Fruit fly (Drosophila melanogaster) whole organism, wandering third instar larva: Measurements from ENCODE around the gene CG10211.

Experiments
- Abd-B ChIP-seq: fragments of >200 bp; optimal IDR thresholded peaks from 2 replicates; lab custom pipeline; 2017; ENCODE audit warnings: missing biosample characterization, missing genetic modification characterization
- CG32264 ChIP-seq: fragments of 200-800 bp; sonication (Bioruptor generic); optimal IDR thresholded peaks from 2 replicates; lab custom pipeline; 2016; ENCODE audit warnings: missing biosample characterization, missing genetic modification characterization
- CG9705 ChIP-seq: fragments of 200-800 bp; sonication (Bioruptor generic); optimal IDR thresholded peaks from 2 replicates; lab custom pipeline; 2018; ENCODE audit warnings: missing biosample characterization, mild to moderate bottlenecking, missing genetic modification characterization
- CrebA ChIP-seq: fragments of 200-800 bp; sonication (Bioruptor generic); optimal IDR thresholded peaks from 2 replicates; lab custom pipeline; 2016; ENCODE audit warnings: missing biosample characterization, mild to moderate bottlenecking, missing genetic modification characterization, borderline replicate concordance
- Dfd ChIP-seq: fragments of >200 bp; optimal IDR thresholded peaks from 2 replicates; lab custom pipeline; 2017; ENCODE audit warnings: missing biosample characterization, missing genetic modification characterization
- Dif ChIP-seq: fragments of 200-275, 200-300 bp; sonication (Bioruptor generic); optimal IDR thresholded peaks from 2 replicates; lab custom pipeline; 2018; ENCODE audit warnings: missing biosample characterization, missing genetic modification characterization; ENCODE audit not compliant: partially characterized antibody
- GATAd ChIP-seq: sonication (Bioruptor generic); optimal IDR thresholded peaks from 2 replicates; lab custom pipeline; 2016; ENCODE audit warnings: missing biosample characterization, missing genetic modification characterization
- HLH106 ChIP-seq: fragments of 200-800 bp; optimal IDR thresholded peaks from 3 replicates; lab custom pipeline; 2019; ENCODE audit warnings: missing biosample characterization, mild to moderate bottlenecking, missing genetic modification characterization, moderate library complexity
- Hnf4 ChIP-seq: fragments of 200-800 bp; sonication (Bioruptor generic); optimal IDR thresholded peaks from 2 replicates; lab custom pipeline; 2016; ENCODE audit warnings: missing biosample characterization, mild to moderate bottlenecking, missing genetic modification characterization
- Hr78 ChIP-seq: fragments of >200 bp; optimal IDR thresholded peaks from 2 replicates; lab custom pipeline; 2017; ENCODE audit warnings: missing biosample characterization, missing genetic modification characterization
- Hr83 ChIP-seq: fragments of 200-300 bp; sonication (Bioruptor generic); optimal IDR thresholded peaks from 2 replicates; lab custom pipeline; 2016; ENCODE audit warnings: missing biosample characterization, mild to moderate bottlenecking, missing genetic modification characterization, moderate library complexity; ENCODE audit not compliant: poor library complexity, severe bottlenecking
- Jra ChIP-seq: sonication (Bioruptor generic); optimal IDR thresholded peaks from 2 replicates; lab custom pipeline; 2016; ENCODE audit warnings: missing biosample characterization, missing genetic modification characterization
- Mio ChIP-seq: sonication (Bioruptor generic); optimal IDR thresholded peaks from 2 replicates; lab custom pipeline; 2016; ENCODE audit warnings: missing biosample characterization, missing genetic modification characterization
- Myc ChIP-seq: fragments of >200 bp; optimal IDR thresholded peaks from 2 replicates; lab custom pipeline; 2017
- N ChIP-seq: fragments of >200 bp; optimal IDR thresholded peaks from 2 replicates; lab custom pipeline; 2018; ENCODE audit warnings: missing biosample characterization, missing external identifiers, missing genetic modification characterization
- OdsH ChIP-seq: fragments of 200-800 bp; sonication (Bioruptor generic); optimal IDR thresholded peaks from 2 replicates; lab custom pipeline; 2016; ENCODE audit warnings: missing biosample characterization, mild to moderate bottlenecking, missing genetic modification characterization
- Rel ChIP-seq, 2 experiments: fragments of 200-800 bp; sonication (Bioruptor generic) in 1 of 2; optimal IDR thresholded peaks; 2 replicates in 1 of 2; 3 replicates in 1 of 2; lab custom pipeline; 2016 to 2019; ENCODE audit warnings: mild to moderate bottlenecking in 2 of 2, missing biosample characterization in 2 of 2, missing genetic modification characterization in 2 of 2, moderate library complexity in 1 of 2
- Sp1 ChIP-seq: fragments of 200-800 bp; sonication (Bioruptor generic); optimal IDR thresholded peaks from 3 replicates; lab custom pipeline; 2019; ENCODE audit warnings: missing biosample characterization, mild to moderate bottlenecking, missing genetic modification characterization, moderate library complexity
- Vsx2 ChIP-seq: fragments of 200-300, 225-300 bp; sonication (Bioruptor generic); optimal IDR thresholded peaks from 2 replicates; lab custom pipeline; 2018; ENCODE audit warnings: missing biosample characterization, missing genetic modification characterization; ENCODE audit not compliant: partially characterized antibody
- br ChIP-seq: fragments of 200-800 bp; sonication (Bioruptor generic); optimal IDR thresholded peaks from 2 replicates; lab custom pipeline; 2016; ENCODE audit warnings: missing biosample characterization, missing genetic modification characterization
- brk ChIP-seq: fragments of 200-800 bp; sonication (Bioruptor generic); optimal IDR thresholded peaks from 2 replicates; lab custom pipeline; 2016; ENCODE audit warnings: missing biosample characterization, mild to moderate bottlenecking, missing genetic modification characterization
- dl ChIP-seq, 2 experiments: fragments of 175-275, 200-275 bp in 1 of 2; fragments of 200-275 bp in 1 of 2; sonication (Bioruptor generic); optimal IDR thresholded peaks; lab custom pipeline; 2018; ENCODE audit warnings: mild to moderate bottlenecking in 2 of 2, missing biosample characterization in 2 of 2, missing genetic modification characterization in 2 of 2, moderate library complexity in 2 of 2; ENCODE audit not compliant: partially characterized antibody in 2 of 2, insufficient read depth in 1 of 2
- dmrt93B ChIP-seq: fragments of 200-800 bp; sonication (Bioruptor generic); optimal IDR thresholded peaks from 2 replicates; lab custom pipeline; 2018; ENCODE audit warnings: missing biosample characterization, mild to moderate bottlenecking, missing genetic modification characterization
- dsf ChIP-seq: sonication (Bioruptor generic); optimal IDR thresholded peaks from 2 replicates; lab custom pipeline; 2016; ENCODE audit warnings: missing biosample characterization, missing genetic modification characterization, borderline replicate concordance
- ey ChIP-seq: fragments of 200-800 bp; sonication (Bioruptor generic); optimal IDR thresholded peaks from 2 replicates; lab custom pipeline; 2016; ENCODE audit warnings: missing biosample characterization, missing genetic modification characterization
- foxo ChIP-seq, 2 experiments: fragments of 200-800 bp; sonication (Bioruptor generic); optimal IDR thresholded peaks; 2 replicates in 1 of 2; 3 replicates in 1 of 2; lab custom pipeline; 2016 to 2017; ENCODE audit warnings: missing biosample characterization in 2 of 2, missing genetic modification characterization in 2 of 2
- fru ChIP-seq: fragments of 200-800 bp; sonication (Bioruptor generic); optimal IDR thresholded peaks from 3 replicates; lab custom pipeline; 2016; ENCODE audit warnings: missing biosample characterization, mild to moderate bottlenecking, missing genetic modification characterization
- h ChIP-seq: fragments of 200-800 bp; sonication (Bioruptor generic); optimal IDR thresholded peaks from 3 replicates; lab custom pipeline; 2016; ENCODE audit warnings: missing biosample characterization, mild to moderate bottlenecking, missing genetic modification characterization
- jim ChIP-seq: fragments of 175-275, 200-325 bp; sonication (Bioruptor generic); optimal IDR thresholded peaks from 2 replicates; lab custom pipeline; 2016; ENCODE audit warnings: missing biosample characterization, mild to moderate bottlenecking, missing genetic modification characterization
- lola ChIP-seq: fragments of >200 bp; optimal IDR thresholded peaks from 2 replicates; lab custom pipeline; 2017; ENCODE audit warnings: missing biosample characterization, missing genetic modification characterization
- pan ChIP-seq: fragments of >200 bp; optimal IDR thresholded peaks from 2 replicates; lab custom pipeline; 2017
- psq ChIP-seq: fragments of 200-800 bp; sonication (Bioruptor generic); optimal IDR thresholded peaks from 3 replicates; lab custom pipeline; 2017; ENCODE audit warnings: missing biosample characterization, mild to moderate bottlenecking, missing genetic modification characterization, moderate library complexity
- rgr ChIP-seq: fragments of 200-800 bp; sonication (Bioruptor generic); optimal IDR thresholded peaks from 3 replicates; lab custom pipeline; 2016; ENCODE audit warnings: missing biosample characterization, mild to moderate bottlenecking, missing genetic modification characterization
- sage ChIP-seq: fragments of 200-800 bp; sonication (Bioruptor generic); optimal IDR thresholded peaks from 2 replicates; lab custom pipeline; 2016; ENCODE audit warnings: missing biosample characterization, mild to moderate bottlenecking, missing genetic modification characterization
- sv ChIP-seq: fragments of 200-800 bp; sonication (Bioruptor generic); optimal IDR thresholded peaks from 3 replicates; lab custom pipeline; 2016; ENCODE audit warnings: missing biosample characterization, missing genetic modification characterization
- tai ChIP-seq: sonication (Bioruptor generic); optimal IDR thresholded peaks from 2 replicates; lab custom pipeline; 2016; ENCODE audit warnings: missing biosample characterization, missing genetic modification characterization
- usp ChIP-seq: fragments of >200 bp; optimal IDR thresholded peaks from 2 replicates; lab custom pipeline; 2017; ENCODE audit warnings: missing biosample characterization, missing genetic modification characterization
- woc ChIP-seq: sonication (Bioruptor generic); optimal IDR thresholded peaks from 2 replicates; lab custom pipeline; 2016; ENCODE audit warnings: missing biosample characterization, mild to moderate bottlenecking, missing genetic modification characterization

Gene CG10211

DNA sequence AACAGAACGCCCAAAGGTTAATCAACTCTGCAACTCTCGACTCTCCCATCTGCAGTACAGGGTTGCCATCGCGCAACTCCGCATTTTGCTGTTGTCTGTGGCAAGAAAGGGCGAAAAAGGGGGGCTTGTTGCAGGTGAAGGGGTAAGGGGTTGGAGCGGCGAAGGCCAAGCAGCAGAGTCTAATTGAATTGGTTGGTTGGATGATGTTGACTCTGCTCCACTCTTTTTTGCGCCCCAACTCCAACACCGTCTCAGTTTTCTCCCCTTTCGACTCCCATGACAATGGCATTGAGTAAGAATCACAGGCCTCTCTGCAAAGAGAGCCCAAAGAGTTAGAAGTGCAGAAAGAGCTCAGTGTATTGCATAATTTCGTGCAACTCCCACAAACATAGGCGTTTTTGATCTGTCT lies 48.7 kb upstream of the CG10211 start:
- peak; percentile 37 for TF ChIP-seq HLH106
- TF ChIP-seq CG32264 (GFP tag; lab: Kevin White, UChicago) = no peak
- TF ChIP-seq woc (GFP tag; lab: Kevin White, UChicago) = peak; percentile 36
- TF ChIP-seq tai (GFP tag; lab: Kevin White, UChicago) = no peak
- no peak for TF ChIP-seq Sp1 (GFP tag; lab: Kevin White, UChicago)
- TF ChIP-seq Dif (GFP tag; lab: Kevin White, UChicago) = peak; percentile 51
- peak; percentile 6 for TF ChIP-seq Hnf4
- TF ChIP-seq dl (GFP tag; optimal IDR thresholded peaks at IDR 0.05; lab: Kevin White, UChicago; ENCODE audit: insufficient read depth in 1 of 2, partially characterized antibody in 2 of 2) = peak; percentile 5 to 14
- TF ChIP-seq rgr = peak; percentile 3
- no peak for TF ChIP-seq Hr78 (GFP tag; lab: Kevin White, UChicago)
- TF ChIP-seq jim = no peak
- no peak for TF ChIP-seq GATAd (GFP tag; lab: Kevin White, UChicago)
- peak; percentile 40 for TF ChIP-seq fru (GFP tag; lab: Kevin White, UChicago)
- TF ChIP-seq ey (GFP tag; lab: Kevin White, UChicago) = peak; percentile 53
- TF ChIP-seq pan (lab: Kevin White, UChicago) = no peak
- peak; percentile 23 for TF ChIP-seq br (GFP tag; lab: Kevin White, UChicago)
- TF ChIP-seq Hr83 (GFP tag; lab: Kevin White, UChicago) = no peak
- peak in 1 of 2 experiments; percentile 45 for TF ChIP-seq foxo (GFP tag; optimal IDR thresholded peaks at IDR 0.05; lab: Kevin White, UChicago)
- TF ChIP-seq dsf = no peak
- TF ChIP-seq Vsx2 (GFP tag; lab: Kevin White, UChicago) = no peak
- no peak for TF ChIP-seq dmrt93B (GFP tag; lab: Kevin White, UChicago)
- TF ChIP-seq Abd-B (GFP tag; lab: Kevin White, UChicago) = no peak
- peak; percentile 97 for TF ChIP-seq psq (GFP tag; lab: Kevin White, UChicago)
- TF ChIP-seq CrebA (GFP tag; lab: Kevin White, UChicago) = no peak
- TF ChIP-seq h (GFP tag; lab: Kevin White, UChicago) = peak; percentile 21

DNA sequence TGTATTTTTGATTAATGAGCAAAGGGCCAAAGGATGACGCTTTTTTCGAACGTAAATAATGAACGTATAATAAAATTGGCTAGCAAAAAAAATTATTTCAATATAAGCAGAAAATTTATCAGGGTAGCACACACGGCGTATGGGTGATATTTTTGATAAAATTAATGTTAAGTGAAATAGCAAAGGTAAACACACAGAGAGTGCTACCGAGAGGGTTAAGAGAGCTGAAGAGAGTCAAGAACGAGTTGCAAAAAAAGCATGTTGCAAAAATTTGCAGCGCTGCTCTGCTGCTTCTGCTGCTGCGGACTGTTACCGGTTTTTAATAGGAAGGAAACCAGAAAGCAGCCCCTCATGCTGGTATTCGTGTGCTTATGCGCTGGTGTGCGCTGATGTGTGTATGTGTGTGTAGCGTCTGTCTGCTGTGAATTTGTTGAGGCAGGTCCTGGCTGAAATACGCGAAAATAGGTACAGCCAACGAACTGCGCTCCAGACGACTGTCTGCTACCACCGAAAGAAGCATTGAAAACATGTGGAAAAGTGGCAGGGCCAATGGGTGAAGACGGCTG lies 47.7 kb upstream of the CG10211 start:
- TF ChIP-seq tai (GFP tag; lab: Kevin White, UChicago) = no peak
- TF ChIP-seq ey (GFP tag; lab: Kevin White, UChicago) = no peak
- TF ChIP-seq dl (GFP tag; optimal IDR thresholded peaks at IDR 0.05; lab: Kevin White, UChicago; ENCODE audit: insufficient read depth in 1 of 2, partially characterized antibody in 2 of 2) = no peak
- TF ChIP-seq rgr = no peak
- peak; percentile 31 for TF ChIP-seq psq (GFP tag; lab: Kevin White, UChicago)
- TF ChIP-seq br (GFP tag; lab: Kevin White, UChicago) = no peak
- peak; percentile 62 for TF ChIP-seq Vsx2 (GFP tag; lab: Kevin White, UChicago)
- TF ChIP-seq brk (GFP tag; lab: Kevin White, UChicago) = no peak
- no peak for TF ChIP-seq Dfd (GFP tag; lab: Kevin White, UChicago)
- no peak for TF ChIP-seq sage (GFP tag; lab: Kevin White, UChicago)
- TF ChIP-seq woc (GFP tag; lab: Kevin White, UChicago) = no peak
- TF ChIP-seq CrebA (GFP tag; lab: Kevin White, UChicago) = no peak
- TF ChIP-seq foxo (GFP tag; optimal IDR thresholded peaks at IDR 0.05; lab: Kevin White, UChicago) = no peak

DNA sequence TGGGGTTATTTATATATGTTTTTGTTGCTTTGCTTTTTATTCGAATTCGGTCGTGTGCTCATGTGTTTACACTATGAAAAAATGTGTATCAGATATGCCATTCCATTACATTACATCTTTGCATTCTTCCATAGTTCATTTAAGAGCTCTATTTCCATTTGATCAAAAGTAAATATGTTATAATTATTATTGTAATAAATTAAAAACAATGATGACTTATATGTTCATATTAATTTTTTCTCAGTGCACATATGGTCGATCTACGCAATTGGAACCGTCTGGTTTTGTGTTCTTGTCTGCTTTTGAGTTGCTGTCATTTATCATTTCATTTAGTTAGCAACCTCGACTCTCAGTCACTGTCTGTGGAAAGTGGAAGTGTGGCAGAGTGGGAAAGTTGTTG lies 39.8 kb upstream of the CG10211 start:
- no peak for TF ChIP-seq GATAd (GFP tag; lab: Kevin White, UChicago)
- TF ChIP-seq CG32264 (GFP tag; lab: Kevin White, UChicago) = no peak
- no peak for TF ChIP-seq CrebA (GFP tag; lab: Kevin White, UChicago)
- TF ChIP-seq Vsx2 (GFP tag; lab: Kevin White, UChicago) = no peak
- TF ChIP-seq rgr = peak; percentile 76
- TF ChIP-seq pan (lab: Kevin White, UChicago) = no peak
- no peak for TF ChIP-seq jim
- TF ChIP-seq dmrt93B (GFP tag; lab: Kevin White, UChicago) = peak; percentile 46
- TF ChIP-seq Myc (lab: Kevin White, UChicago) = no peak
- no peak for TF ChIP-seq Mio (GFP tag; lab: Kevin White, UChicago)
- TF ChIP-seq sage (GFP tag; lab: Kevin White, UChicago) = peak; percentile 3
- peak; percentile 75 for TF ChIP-seq Sp1 (GFP tag; lab: Kevin White, UChicago)
- TF ChIP-seq Jra (GFP tag; lab: Kevin White, UChicago) = no peak
- TF ChIP-seq Dif (GFP tag; lab: Kevin White, UChicago) = no peak
- TF ChIP-seq sv = peak; percentile 68
- TF ChIP-seq lola (GFP tag; lab: Kevin White, UChicago) = no peak
- TF ChIP-seq OdsH = peak; percentile 80
- TF ChIP-seq usp (GFP tag; lab: Kevin White, UChicago) = no peak
- no peak for TF ChIP-seq N (GFP tag; lab: Kevin White, UChicago)
- no peak for TF ChIP-seq tai (GFP tag; lab: Kevin White, UChicago)
- TF ChIP-seq dsf = no peak
- peak; percentile 45 for TF ChIP-seq ey (GFP tag; lab: Kevin White, UChicago)
- TF ChIP-seq h (GFP tag; lab: Kevin White, UChicago) = peak; percentile 65
- no peak for TF ChIP-seq Hr83 (GFP tag; lab: Kevin White, UChicago)
- no peak for TF ChIP-seq Rel (GFP tag; optimal IDR thresholded peaks at IDR 0.05; lab: Kevin White, UChicago)
- TF ChIP-seq Rel (tag; optimal IDR thresholded peaks at IDR 0.05; lab: Kevin White, UChicago) = peak; percentile 34
- peak; percentile 50 for TF ChIP-seq brk (GFP tag; lab: Kevin White, UChicago)
- peak; percentile 57 for TF ChIP-seq fru (GFP tag; lab: Kevin White, UChicago)
- TF ChIP-seq HLH106 = peak; percentile 78
- TF ChIP-seq CG9705 = peak; percentile 5
- TF ChIP-seq woc (GFP tag; lab: Kevin White, UChicago) = no peak
- peak; percentile 76 for TF ChIP-seq psq (GFP tag; lab: Kevin White, UChicago)
- no peak for TF ChIP-seq Dfd (GFP tag; lab: Kevin White, UChicago)
- no peak for TF ChIP-seq Abd-B (GFP tag; lab: Kevin White, UChicago)
- TF ChIP-seq br (GFP tag; lab: Kevin White, UChicago) = peak; percentile 25
- no peak for TF ChIP-seq dl (GFP tag; optimal IDR thresholded peaks at IDR 0.05; lab: Kevin White, UChicago; ENCODE audit: insufficient read depth in 1 of 2, partially characterized antibody in 2 of 2)
